Worm (Caenorhabditis elegans): ENCODE results near the gene T01C8.2.

DNA sequence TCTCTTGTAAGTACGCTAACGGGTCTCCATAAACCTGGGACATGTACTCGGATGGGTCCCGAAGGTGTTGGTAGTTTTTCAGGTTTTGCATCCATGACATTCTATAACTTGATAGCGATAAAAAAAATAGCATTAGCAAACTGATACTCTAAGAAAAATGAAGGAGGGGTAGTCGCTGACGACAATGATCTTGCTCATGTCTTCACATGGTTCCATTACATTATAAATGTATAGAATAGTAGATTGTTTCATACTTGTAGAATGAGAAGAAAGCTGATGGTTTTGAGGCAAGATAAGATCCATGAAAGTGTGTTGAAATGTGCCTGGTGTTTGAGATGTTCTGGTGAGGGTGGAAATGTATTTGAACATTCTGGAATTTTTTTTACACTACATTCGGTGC lies 20.8 kb downstream of the T01C8.2 start, which contains the start of gene mec-4:
- TF ChIP-seq nhr-90 (tag; optimal IDR thresholded peaks at IDR 0.05) = no peak
- TF ChIP-seq lin-35 (GFP tag; optimal IDR thresholded peaks at IDR 0.05) = no peak
- no peak for TF ChIP-seq F23B12.7 (tag; optimal IDR thresholded peaks at IDR 0.05; ENCODE audit: insufficient read depth)
- TF ChIP-seq nhr-80 (tag; optimal IDR thresholded peaks at IDR 0.05) = no peak
- TF ChIP-seq repo-1 (tag; optimal IDR thresholded peaks at IDR 0.05) = no peak
- no peak for TF ChIP-seq pha-4 (tag; optimal IDR thresholded peaks at IDR 0.05)
- TF ChIP-seq snpc-4 (GFP tag; optimal IDR thresholded peaks at IDR 0.05) = no peak
- no peak for TF ChIP-seq snpc-4 (tag; optimal IDR thresholded peaks at IDR 0.05)
- TF ChIP-seq T26A5.8 (tag; optimal IDR thresholded peaks at IDR 0.05) = no peak
- no peak for TF ChIP-seq aptf-2 (GFP tag; conservative IDR thresholded peaks at IDR 0.05)
- TF ChIP-seq F52B5.7 (tag; optimal IDR thresholded peaks at IDR 0.05) = no peak
- no peak for TF ChIP-seq F49E8.2 (tag; optimal IDR thresholded peaks at IDR 0.05; ENCODE audit: insufficient read depth)
- TF ChIP-seq C06A6.2 (GFP tag; conservative IDR thresholded peaks at IDR 0.05) = no peak
- no peak for TF ChIP-seq tbx-9 (tag; optimal IDR thresholded peaks at IDR 0.05; ENCODE audit: borderline replicate concordance)
- TF ChIP-seq let-526 (GFP tag; IDR thresholded peaks at IDR 0.05) = no peak
